Worm (Caenorhabditis elegans): Measurements from ENCODE around the gene pat-2.

Gene pat-2

ce11 chrIII:8795595-8796141, 23.0 kb upstream of the pat-2 start:
- TF ChIP-seq snpc-4 (tag; optimal IDR thresholded peaks at IDR 0.05) = peak; percentile 97
- peak; percentile 60 for TF ChIP-seq ama-1 (optimal IDR thresholded peaks at IDR 0.05)
- TF ChIP-seq nhr-12 (tag; optimal IDR thresholded peaks at IDR 0.05) = no peak
- TF ChIP-seq unc-62 (GFP tag; optimal IDR thresholded peaks at IDR 0.05) = peak; percentile 95
- no peak for TF ChIP-seq nhr-28 (tag; optimal IDR thresholded peaks at IDR 0.05)
- TF ChIP-seq ceh-16 (tag; optimal IDR thresholded peaks at IDR 0.05) = no peak
- peak; percentile 60 for TF ChIP-seq nhr-77 (tag; optimal IDR thresholded peaks at IDR 0.05)
- peak; percentile 95 for TF ChIP-seq ceh-28 (tag; optimal IDR thresholded peaks at IDR 0.05)
- peak; percentile 96 for TF ChIP-seq mdl-1 (tag; optimal IDR thresholded peaks at IDR 0.05)
- TF ChIP-seq lin-39 (tag; optimal IDR thresholded peaks at IDR 0.05) = peak; percentile 93
- peak in 1 of 3 experiments; percentile 36 for TF ChIP-seq elt-3 (tag; optimal IDR thresholded peaks at IDR 0.05)
- peak; percentile 93 for TF ChIP-seq nhr-11 (tag; optimal IDR thresholded peaks at IDR 0.05)
- peak; percentile 90 for TF ChIP-seq pha-4 (tag; optimal IDR thresholded peaks at IDR 0.05)
- TF ChIP-seq nhr-25 (tag; optimal IDR thresholded peaks at IDR 0.05) = peak; percentile 98
- TF ChIP-seq eor-1 (tag; optimal IDR thresholded peaks at IDR 0.05) = peak in 1 of 2 experiments; percentile 41
- no peak for TF ChIP-seq aly-2 (tag; optimal IDR thresholded peaks at IDR 0.05)
- peak; percentile 78 for TF ChIP-seq ztf-4 (tag; optimal IDR thresholded peaks at IDR 0.05)
- TF ChIP-seq ceh-82 (tag; optimal IDR thresholded peaks at IDR 0.05) = peak; percentile 91
- no peak for TF ChIP-seq ztf-11 (tag; optimal IDR thresholded peaks at IDR 0.05)
- peak; percentile 88 for TF ChIP-seq egl-27 (tag; optimal IDR thresholded peaks at IDR 0.05)
- peak; percentile 66 for TF ChIP-seq elt-2 (tag; optimal IDR thresholded peaks at IDR 0.05)
- no peak for TF ChIP-seq fkh-2 (tag; optimal IDR thresholded peaks at IDR 0.05)
- TF ChIP-seq fkh-10 (GFP tag; optimal IDR thresholded peaks at IDR 0.05) = peak; percentile 95
- TF ChIP-seq hmg-11 (tag; optimal IDR thresholded peaks at IDR 0.05) = peak; percentile 100
- TF ChIP-seq egl-5 (tag; optimal IDR thresholded peaks at IDR 0.05) = peak; percentile 68
- TF ChIP-seq jun-1 (tag; optimal IDR thresholded peaks at IDR 0.05) = peak; percentile 96
- peak; percentile 97 for TF ChIP-seq nhr-43 (tag; optimal IDR thresholded peaks at IDR 0.05; ENCODE audit: poor library complexity, severe bottlenecking)
- no peak for TF ChIP-seq mml-1 (tag; optimal IDR thresholded peaks at IDR 0.05)
- TF ChIP-seq lsy-12 (tag; optimal IDR thresholded peaks at IDR 0.05) = peak; percentile 94
- TF ChIP-seq fos-1 (tag; optimal IDR thresholded peaks at IDR 0.05) = peak; percentile 53
- TF ChIP-seq nhr-67 (tag; optimal IDR thresholded peaks at IDR 0.05) = no peak
- peak; percentile 71 for TF ChIP-seq lin-15B (tag; optimal IDR thresholded peaks at IDR 0.05)
- peak; percentile 99 for TF ChIP-seq nhr-23 (tag; optimal IDR thresholded peaks at IDR 0.05)
- peak; percentile 97 for TF ChIP-seq nfya-1 (tag; optimal IDR thresholded peaks at IDR 0.05; ENCODE audit: insufficient read depth)
- TF ChIP-seq tbx-2 (tag; optimal IDR thresholded peaks at IDR 0.05) = peak; percentile 93
- peak; percentile 63 for TF ChIP-seq daf-12 (tag; optimal IDR thresholded peaks at IDR 0.05)
- TF ChIP-seq zag-1 (tag; optimal IDR thresholded peaks at IDR 0.05) = peak; percentile 87
- no peak for TF ChIP-seq nhr-237 (tag; optimal IDR thresholded peaks at IDR 0.05)
- peak; percentile 53 for TF ChIP-seq ceh-9 (tag; optimal IDR thresholded peaks at IDR 0.05)
- peak; percentile 83 for TF ChIP-seq R02D3.7 (tag; optimal IDR thresholded peaks at IDR 0.05)
- peak; percentile 85 for TF ChIP-seq pqm-1 (tag; optimal IDR thresholded peaks at IDR 0.05)
- TF ChIP-seq skn-1 (tag; optimal IDR thresholded peaks at IDR 0.05) = peak; percentile 54
- TF ChIP-seq unc-39 (tag; optimal IDR thresholded peaks at IDR 0.05) = peak; percentile 20
- TF ChIP-seq nhr-76 (tag; optimal IDR thresholded peaks at IDR 0.05) = peak; percentile 2
- no peak for TF ChIP-seq ZK546.5 (tag; optimal IDR thresholded peaks at IDR 0.05)
- TF ChIP-seq elt-1 (tag; optimal IDR thresholded peaks at IDR 0.05) = peak; percentile 83
- peak; percentile 94 for TF ChIP-seq sea-2 (GFP tag; optimal IDR thresholded peaks at IDR 0.05)

All from whole organism, L3 larva.